Fruit fly (Drosophila melanogaster) whole organism, embryonic: ENCODE measurements around the gene Qsox2.

Experiments used
- Adf1 ChIP-seq: fragments of 200-800 bp; sonication (Bioruptor generic); IDR thresholded peaks from 2 replicates; pipeline ENCODE4 v1.3.6; 2022; ENCODE audit warnings: missing biosample characterization, missing genetic modification characterization
- Atf-2 ChIP-seq: fragments of 200-800 bp; sonication (Bioruptor generic); optimal IDR thresholded peaks from 2 replicates; lab custom pipeline; 2016; ENCODE audit warnings: missing biosample characterization, missing genetic modification characterization
- Bdp1 ChIP-seq: fragments of 200-800 bp; sonication (Bioruptor generic); optimal IDR thresholded peaks from 3 replicates; lab custom pipeline; 2016; ENCODE audit warnings: missing biosample characterization, missing genetic modification characterization
- CG11504 ChIP-seq: fragments of 200-800 bp; sonication (Bioruptor generic); optimal IDR thresholded peaks from 3 replicates; lab custom pipeline; 2019; ENCODE audit warnings: missing biosample characterization, mild to moderate bottlenecking, missing genetic modification characterization, moderate library complexity
- CG13296 ChIP-seq: fragments of 200-800 bp; sonication (Bioruptor generic); optimal IDR thresholded peaks from 3 replicates; lab custom pipeline; 2018; ENCODE audit warnings: missing biosample characterization, mild to moderate bottlenecking, missing genetic modification characterization
- CG13424 ChIP-seq: fragments of 200-800 bp; sonication (Bioruptor generic); optimal IDR thresholded peaks from 2 replicates; lab custom pipeline; 2019; ENCODE audit warnings: missing biosample characterization, mild to moderate bottlenecking, missing genetic modification characterization, moderate library complexity
- CG15269 ChIP-seq: fragments of 200-800 bp; sonication (Bioruptor generic); optimal IDR thresholded peaks from 2 replicates; lab custom pipeline; 2018; ENCODE audit warnings: missing biosample characterization, mild to moderate bottlenecking, missing genetic modification characterization, moderate library complexity
- CG15514 ChIP-seq: fragments of 200-800 bp; sonication (Bioruptor generic); optimal IDR thresholded peaks from 3 replicates; lab custom pipeline; 2017; ENCODE audit warnings: missing biosample characterization, missing genetic modification characterization, mild to moderate bottlenecking, moderate library complexity, missing genetic modification reagents
- CG2199 ChIP-seq: fragments of 200-800 bp; sonication (Bioruptor generic); IDR thresholded peaks from 3 replicates; pipeline ENCODE4 v1.3.6; 2022; ENCODE audit warnings: missing biosample characterization, missing genetic modification characterization
- CG30403 ChIP-seq: fragments of 200-800 bp; sonication (Bioruptor generic); optimal IDR thresholded peaks from 3 replicates; lab custom pipeline; 2016; ENCODE audit warnings: missing biosample characterization, missing genetic modification characterization
- CG33557 ChIP-seq: fragments of 200-800 bp; sonication (Bioruptor generic); optimal IDR thresholded peaks from 2 replicates; lab custom pipeline; 2019; ENCODE audit warnings: missing biosample characterization, mild to moderate bottlenecking, missing genetic modification characterization, moderate library complexity
- CG3838 ChIP-seq: fragments of 200-800 bp; sonication (Bioruptor generic); optimal IDR thresholded peaks from 3 replicates; lab custom pipeline; 2016; ENCODE audit warnings: missing biosample characterization, missing genetic modification characterization
- CG4424 ChIP-seq: fragments of 200-800 bp; sonication (Bioruptor generic); optimal IDR thresholded peaks from 3 replicates; lab custom pipeline; 2016; ENCODE audit warnings: missing biosample characterization, missing genetic modification characterization
- CG6272 ChIP-seq: fragments of 200-800 bp; sonication (Bioruptor generic); IDR thresholded peaks from 2 replicates; pipeline ENCODE4 v1.3.6; 2022; ENCODE audit warnings: missing biosample characterization, missing genetic modification characterization
- CG6683 ChIP-seq: fragments of 200-800 bp; sonication (Bioruptor generic); optimal IDR thresholded peaks from 2 replicates; lab custom pipeline; 2017; ENCODE audit warnings: missing biosample characterization, mild to moderate bottlenecking, missing genetic modification characterization, missing genetic modification reagents
- CG6791 ChIP-seq: fragments of 200-800 bp; sonication (Bioruptor generic); IDR thresholded peaks from 3 replicates; pipeline ENCODE4 v1.3.6; 2022; ENCODE audit warnings: missing biosample characterization, missing genetic modification characterization; ENCODE audit not compliant: partially characterized antibody
- CG6813 ChIP-seq: fragments of 200-800 bp; sonication (Bioruptor generic); optimal IDR thresholded peaks from 2 replicates; lab custom pipeline; 2017; ENCODE audit warnings: missing biosample characterization, missing genetic modification characterization, mild to moderate bottlenecking, moderate library complexity, missing genetic modification reagents
- CG8290 ChIP-seq, 3 experiments: fragments of 200-800 bp; sonication (Bioruptor generic); optimal IDR thresholded peaks; 2 replicates each; lab custom pipeline; 2016 to 2019; ENCODE audit warnings: missing biosample characterization in 3 of 3, missing genetic modification characterization in 3 of 3, mild to moderate bottlenecking in 2 of 3, moderate library complexity in 1 of 3
- CoRest ChIP-seq: fragments of 200-800 bp; sonication (Bioruptor generic); optimal IDR thresholded peaks from 3 replicates; lab custom pipeline; 2018; ENCODE audit warnings: missing biosample characterization, mild to moderate bottlenecking, missing genetic modification characterization, moderate library complexity
- CrebB ChIP-seq: fragments of 200-800 bp; sonication (Bioruptor generic); optimal IDR thresholded peaks from 3 replicates; lab custom pipeline; 2018; ENCODE audit warnings: missing biosample characterization, mild to moderate bottlenecking, missing genetic modification characterization
- Ets97D ChIP-seq: fragments of 200-800 bp; sonication (Bioruptor generic); optimal IDR thresholded peaks from 3 replicates; lab custom pipeline; 2016; ENCODE audit warnings: missing biosample characterization, missing genetic modification characterization
- Hr39 ChIP-seq: fragments of >200 bp; optimal IDR thresholded peaks from 2 replicates; lab custom pipeline; 2017
- Lpt ChIP-seq: fragments of >200 bp; optimal IDR thresholded peaks from 2 replicates; lab custom pipeline; 2018; ENCODE audit warnings: missing biosample characterization, missing genetic modification characterization
- Max ChIP-seq: fragments of 200-800 bp; sonication (Bioruptor generic); optimal IDR thresholded peaks from 2 replicates; lab custom pipeline; 2016; ENCODE audit warnings: missing biosample characterization, mild to moderate bottlenecking, missing genetic modification characterization
- Med ChIP-seq: fragments of 200-800 bp; sonication (Bioruptor generic); peaks from one replicate; lab custom pipeline; 2016; ENCODE audit warnings: missing biosample characterization, missing genetic modification characterization, mild to moderate bottlenecking, inconsistent platforms, moderate library complexity
- Poxn ChIP-seq: fragments of 200-800 bp; sonication (Bioruptor generic); IDR thresholded peaks from 2 replicates; pipeline ENCODE4 v1.3.6; 2022; ENCODE audit warnings: missing biosample characterization, missing genetic modification characterization
- Sox100B ChIP-seq: fragments of 200-800 bp; sonication (Bioruptor generic); optimal IDR thresholded peaks from 3 replicates; lab custom pipeline; 2018; ENCODE audit warnings: missing biosample characterization, mild to moderate bottlenecking, missing genetic modification characterization
- Sox102F ChIP-seq: fragments of 200-800 bp; sonication (Bioruptor generic); optimal IDR thresholded peaks from 2 replicates; lab custom pipeline; 2018; ENCODE audit warnings: missing biosample characterization, mild to moderate bottlenecking, missing genetic modification characterization, moderate library complexity
- Spps ChIP-seq: fragments of 200-800 bp; sonication (Bioruptor generic); optimal IDR thresholded peaks from 2 replicates; lab custom pipeline; 2018; ENCODE audit warnings: missing biosample characterization, mild to moderate bottlenecking, missing genetic modification characterization
- Xrp1 ChIP-seq: fragments of 200-800 bp; sonication (Bioruptor generic); IDR thresholded peaks from 2 replicates; pipeline ENCODE4 v1.3.6; 2022; ENCODE audit warnings: missing biosample characterization, missing genetic modification characterization
- corto ChIP-seq: fragments of 200-800 bp; sonication (Bioruptor generic); optimal IDR thresholded peaks from 2 replicates; lab custom pipeline; 2016; ENCODE audit warnings: missing biosample characterization, mild to moderate bottlenecking, missing genetic modification characterization, moderate library complexity
- disco-r ChIP-seq: fragments of 200-800 bp; sonication (Bioruptor generic); optimal IDR thresholded peaks from 2 replicates; lab custom pipeline; 2016; ENCODE audit warnings: missing biosample characterization, missing genetic modification characterization
- dm ChIP-seq: fragments of 200-800 bp; sonication (Bioruptor generic); optimal IDR thresholded peaks from 3 replicates; lab custom pipeline; 2016; ENCODE audit warnings: missing biosample characterization, missing genetic modification characterization
- eve ChIP-seq, 2 experiments: fragments of >200 bp; optimal IDR thresholded peaks; 2 replicates each; lab custom pipeline; 2017; ENCODE audit warnings: missing biosample characterization in 2 of 2, missing genetic modification characterization in 2 of 2
- fd96Cb ChIP-seq: fragments of 200-800 bp; sonication (Bioruptor generic); optimal IDR thresholded peaks from 2 replicates; lab custom pipeline; 2018; ENCODE audit warnings: missing biosample characterization, mild to moderate bottlenecking, missing genetic modification characterization, moderate library complexity
- fru ChIP-seq: fragments of >200 bp; optimal IDR thresholded peaks from 2 replicates; lab custom pipeline; 2017
- gcm ChIP-seq: fragments of 200-800 bp; sonication (Bioruptor generic); optimal IDR thresholded peaks from 2 replicates; lab custom pipeline; 2019; ENCODE audit warnings: missing biosample characterization, mild to moderate bottlenecking, missing genetic modification characterization, moderate library complexity
- gsb ChIP-seq: fragments of 200-800 bp; sonication (Bioruptor generic); IDR thresholded peaks from 2 replicates; pipeline ENCODE4 v1.3.6; 2022; ENCODE audit warnings: missing biosample characterization, missing genetic modification characterization
- hth ChIP-seq: fragments of >200 bp; optimal IDR thresholded peaks from 2 replicates; lab custom pipeline; 2017; ENCODE audit warnings: inconsistent platforms
- ind ChIP-seq: fragments of 200-800 bp; sonication (Bioruptor generic); optimal IDR thresholded peaks from 3 replicates; lab custom pipeline; 2016; ENCODE audit warnings: missing biosample characterization, missing genetic modification characterization
- onecut ChIP-seq: fragments of 200-800 bp; sonication (Bioruptor generic); IDR thresholded peaks from 2 replicates; pipeline ENCODE4 v1.3.6; 2022; ENCODE audit warnings: missing biosample characterization, missing genetic modification characterization
- pb ChIP-seq: fragments of 200-800 bp; sonication (Bioruptor generic); optimal IDR thresholded peaks from 3 replicates; lab custom pipeline; 2016; ENCODE audit warnings: missing biosample characterization, missing genetic modification characterization
- peb ChIP-seq: fragments of 200-800 bp; sonication (Bioruptor generic); IDR thresholded peaks from 2 replicates; pipeline ENCODE4 v1.3.6; 2022; ENCODE audit warnings: missing biosample characterization, missing genetic modification characterization
- ro ChIP-seq: fragments of 200-800 bp; sonication (Bioruptor generic); IDR thresholded peaks from 2 replicates; pipeline ENCODE4 v1.3.6; 2022; ENCODE audit warnings: missing biosample characterization, missing genetic modification characterization
- sens ChIP-seq: fragments of 200-800 bp; sonication (Bioruptor generic); peaks from one replicate; lab custom pipeline; 2016; ENCODE audit warnings: missing biosample characterization, missing genetic modification characterization
- tup ChIP-seq: fragments of 200-800 bp; sonication (Bioruptor generic); optimal IDR thresholded peaks from 2 replicates; lab custom pipeline; 2016; ENCODE audit warnings: missing biosample characterization, mild to moderate bottlenecking, missing genetic modification characterization, moderate library complexity
- tx ChIP-seq: fragments of 200-800 bp; sonication (Bioruptor generic); optimal IDR thresholded peaks from 2 replicates; lab custom pipeline; 2016; ENCODE audit warnings: missing biosample characterization, missing genetic modification characterization
- zf30C ChIP-seq: fragments of 200-800 bp; sonication (Bioruptor generic); optimal IDR thresholded peaks from 3 replicates; lab custom pipeline; 2018; ENCODE audit warnings: missing biosample characterization, mild to moderate bottlenecking, missing genetic modification characterization
- zfh2 ChIP-seq: fragments of 200-800 bp; sonication (Bioruptor generic); optimal IDR thresholded peaks from 2 replicates; lab custom pipeline; 2016; ENCODE audit warnings: missing biosample characterization, missing genetic modification characterization

Gene Qsox2

DNA sequence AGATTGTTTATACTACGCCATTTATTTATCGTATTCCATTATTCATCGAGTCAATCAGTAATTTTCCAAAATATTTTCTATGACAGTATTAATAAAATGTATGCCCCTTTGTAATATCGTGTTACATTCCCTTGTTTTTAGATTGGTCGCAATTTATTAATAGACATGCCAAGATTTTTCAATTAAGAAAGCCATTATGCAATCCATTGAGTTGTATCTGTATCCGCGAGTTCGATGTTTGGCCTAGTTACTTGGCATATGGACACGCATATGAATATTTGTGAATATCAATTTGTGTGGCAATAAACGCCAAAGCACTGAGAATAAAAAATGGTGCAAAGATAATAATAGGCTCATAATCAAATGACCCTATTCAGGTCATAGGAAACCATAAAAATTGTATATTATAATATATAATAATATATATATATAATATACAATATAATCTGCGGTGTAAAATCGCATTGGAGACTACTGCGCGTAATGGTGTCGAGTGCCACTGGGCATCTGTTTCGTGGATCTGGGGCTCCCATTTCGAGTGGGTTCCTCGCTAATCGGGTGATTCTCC, 49.6 kb upstream of the Qsox2 start (continued):
- no peak for TF ChIP-seq gsb
- TF ChIP-seq CG13424 (tag; lab: Kevin White, UChicago) = peak; percentile 7
- no peak for TF ChIP-seq zf30C (GFP tag; lab: Kevin White, UChicago)
- TF ChIP-seq CG6813 (GFP tag; lab: Kevin White, UChicago) = peak; percentile 5
- no peak for TF ChIP-seq Atf-2 (GFP tag; lab: Kevin White, UChicago)
- TF ChIP-seq CG3838 = no peak

DNA sequence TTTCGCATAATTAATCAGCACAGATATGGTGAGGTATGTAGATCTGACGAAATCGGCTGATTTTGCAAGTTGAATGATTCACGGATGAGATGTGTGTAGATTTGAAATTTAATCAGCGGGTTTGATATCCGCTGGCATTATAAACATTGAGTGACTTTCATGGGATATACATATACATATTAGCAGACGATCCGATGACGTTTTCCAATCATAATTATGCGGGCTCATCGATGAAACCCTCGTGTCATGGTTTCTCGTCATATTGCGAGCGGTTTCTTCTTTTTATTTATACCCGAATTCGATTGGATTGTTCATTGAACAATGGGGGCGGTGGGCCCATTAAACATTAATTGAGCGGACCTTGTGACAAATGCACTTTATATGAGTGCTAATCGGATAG, 49.1 kb upstream of the Qsox2 start:
- TF ChIP-seq Med (GFP tag; lab: Kevin White, UChicago) (peak; percentile 49), CG2199 (GFP tag; lab: Robert Waterston, UW) (peak; percentile 71; the same call in 1 of the 3 replicates), Ets97D (GFP tag; lab: Kevin White, UChicago) (no peak), eve (GFP tag; optimal IDR thresholded peaks at IDR 0.05; lab: Kevin White, UChicago) (peak in 1 of 2 experiments; percentile 34), pb (GFP tag; lab: Kevin White, UChicago) (no peak), sens (peak; percentile 26), gcm (GFP tag; lab: Kevin White, UChicago) (peak; percentile 78)

dm6 chr3R:21864992-21865391, 48.6 kb upstream of the Qsox2 start, which contains the start of gene lsn:
Gene lsn (plus strand): TSS chr3R:21865168.
- TF ChIP-seq Poxn (no peak), CG8290 (GFP tag; optimal IDR thresholded peaks at IDR 0.05; lab: Kevin White, UChicago) (no peak), CG8290 (tag; optimal IDR thresholded peaks at IDR 0.05; lab: Kevin White, UChicago) (peak in 1 of 2 experiments; percentile 82), peb (no peak), Lpt (GFP tag; lab: Kevin White, UChicago) (no peak), CG4424 (GFP tag; lab: Kevin White, UChicago) (no peak), CG11504 (tag; lab: Kevin White, UChicago) (no peak), dm (GFP tag; lab: Kevin White, UChicago) (no peak), CG33557 (GFP tag; lab: Kevin White, UChicago) (peak; percentile 55), Adf1 (no peak), zfh2 (GFP tag; lab: Kevin White, UChicago) (no peak), Hr39 (no peak), Sox102F (GFP tag; lab: Kevin White, UChicago) (peak; percentile 61), Max (GFP tag; lab: Kevin White, UChicago) (no peak), CoRest (peak; percentile 32), Sox100B (GFP tag; lab: Kevin White, UChicago) (no peak), CG15269 (tag; lab: Kevin White, UChicago) (peak; percentile 19), tx (GFP tag; lab: Kevin White, UChicago) (no peak), ro (no peak), corto (no peak), ind (GFP tag; lab: Kevin White, UChicago) (no peak), CG13296 (GFP tag; lab: Kevin White, UChicago) (peak; percentile 30), Xrp1 (no peak), Bdp1 (GFP tag; lab: Kevin White, UChicago) (no peak), CG15514 (peak; percentile 51), CG6683 (GFP tag; lab: Kevin White, UChicago) (no peak), tup (GFP tag; lab: Kevin White, UChicago) (no peak), onecut (GFP tag; lab: Robert Waterston, UW) (no peak), CrebB (tag; lab: Kevin White, UChicago) (peak; percentile 35), hth (lab: Kevin White, UChicago) (no peak), Spps (tag; lab: Kevin White, UChicago) (no peak), CG6791 (GFP tag; lab: Robert Waterston, UW) (no peak), CG30403 (GFP tag; lab: Kevin White, UChicago) (no peak), fd96Cb (tag; lab: Kevin White, UChicago) (no peak), fru (no peak), disco-r (GFP tag; lab: Kevin White, UChicago) (no peak), CG6272 (no peak)
